Worm (Caenorhabditis elegans) whole organism, L4/young adult: ENCODE data around the gene best-23.

Experiments
- W03F9.2 ChIP-seq: fragments of 150-350 bp; optimal IDR thresholded peaks from 2 replicates; lab custom pipeline; 2014; ENCODE audit warnings: missing biosample characterization, missing genetic modification characterization
- dao-5 ChIP-seq: sonication (generic microtip); optimal IDR thresholded peaks from 2 replicates; lab custom pipeline; 2016; ENCODE audit warnings: missing genotype, missing genetic modification characterization, moderate library complexity, missing compliant biosample characterization
- him-1 ChIP-seq: sonication (generic microtip); optimal IDR thresholded peaks from 2 replicates; lab custom pipeline; 2016; ENCODE audit warnings: missing genotype, missing genetic modification reagents, missing genetic modification characterization, missing compliant biosample characterization

ce11 chrII:7895190-7895589, 12.2 kb downstream of the best-23 start:
- TF ChIP-seq W03F9.2 (tag; lab: Kevin White, UChicago), result no peak
- no peak for TF ChIP-seq him-1
- no peak for TF ChIP-seq dao-5 (tag; lab: Kevin White, UChicago)
